Fruit fly (Drosophila melanogaster) whole organism, pupa: Measurements from ENCODE around the gene Mon1.

ENCODE experiments used
- CG8159 ChIP-seq: fragments of 200-800 bp; sonication (Bioruptor generic); optimal IDR thresholded peaks from 3 replicates; lab custom pipeline; 2018; ENCODE audit warnings: missing biosample characterization, mild to moderate bottlenecking, missing genetic modification characterization, moderate library complexity
- EcR ChIP-seq: fragments of 200-800 bp; sonication (Bioruptor generic); optimal IDR thresholded peaks from 3 replicates; lab custom pipeline; 2019; ENCODE audit warnings: missing biosample characterization, missing genetic modification characterization, mild to moderate bottlenecking, moderate library complexity, missing genetic modification reagents
- Pif1A ChIP-seq: fragments of 200-800 bp; sonication (Bioruptor generic); optimal IDR thresholded peaks from 3 replicates; lab custom pipeline; 2016; ENCODE audit warnings: missing biosample characterization, missing genetic modification characterization
- fd96Ca ChIP-seq: fragments of 200-800 bp; sonication (Bioruptor generic); IDR thresholded peaks from 3 replicates; pipeline ENCODE4 v1.3.6; 2022; ENCODE audit warnings: missing biosample characterization, missing genetic modification characterization
- rn ChIP-seq: fragments of 200-800 bp; sonication (Bioruptor generic); IDR thresholded peaks from 2 replicates; pipeline ENCODE4 v1.3.6; 2022; ENCODE audit warnings: missing biosample characterization, missing genetic modification characterization

- TF ChIP-seq Pif1A (GFP tag; lab: Kevin White, UChicago): no peak
- no peak for TF ChIP-seq EcR (GFP tag; lab: Kevin White, UChicago)
- TF ChIP-seq rn: no peak
- TF ChIP-seq fd96Ca: no peak
- no peak for TF ChIP-seq CG8159
These were observed 48.7 kb upstream of the Mon1 start, which contains the start of gene slf for dm6 chr2L:4801705-4802216.
